Worm (Caenorhabditis elegans): ENCODE measurements around the gene dars-1.

DNA sequence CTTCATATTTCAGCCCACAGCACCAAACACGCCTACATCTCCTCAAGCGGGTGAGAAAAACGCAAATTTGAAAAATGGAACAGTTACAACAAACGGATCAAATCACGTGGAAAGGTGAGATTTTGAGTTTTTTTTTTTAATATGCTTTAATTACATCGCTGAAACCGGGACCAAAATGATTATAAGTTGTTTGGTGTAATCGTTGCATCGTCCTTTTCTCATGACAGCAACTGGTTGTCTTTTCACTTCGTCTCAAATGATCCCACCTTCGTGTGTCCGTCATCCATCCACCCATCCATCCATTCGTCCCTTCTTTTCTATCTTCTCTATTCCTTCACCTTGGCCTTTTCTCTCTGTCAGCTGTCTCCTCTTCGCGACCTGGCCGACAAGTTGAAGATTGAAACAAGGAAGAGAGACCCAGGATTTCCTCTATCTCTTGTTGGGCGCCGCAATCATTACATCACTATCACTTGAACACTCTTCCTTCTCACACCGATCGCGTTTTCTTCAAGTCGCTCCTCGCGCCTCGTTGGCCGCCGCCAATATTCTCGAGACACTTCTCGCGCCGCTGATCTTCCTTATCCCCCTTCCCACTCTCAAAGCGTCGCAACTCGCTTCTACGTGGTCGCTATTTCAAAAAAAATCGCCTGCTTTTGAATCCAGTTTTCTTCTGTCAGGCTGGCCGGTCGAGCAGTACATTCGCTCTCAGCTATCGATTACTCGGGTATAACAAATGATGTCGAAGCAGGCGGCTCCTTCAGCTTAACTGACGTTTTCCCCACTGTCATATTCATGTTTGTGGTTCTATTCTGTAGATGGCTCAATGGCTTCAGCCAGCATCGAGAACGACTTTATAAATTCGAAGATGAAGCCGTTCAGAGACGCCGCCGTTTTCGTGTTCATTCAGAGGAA, 33.6 kb downstream of the dars-1 start:
- TF ChIP-seq ama-1 (optimal IDR thresholded peaks at IDR 0.05) (no peak), hmg-4 (GFP tag; optimal IDR thresholded peaks at IDR 0.05) (no peak), pes-1 (GFP tag; IDR thresholded peaks at IDR 0.05) (no peak)
